Worm (Caenorhabditis elegans): ENCODE results near the gene C09G4.4.

The C09G4.4 gene

ce11 chrIV:8530042-8531027 is 17.6 kb downstream of the C09G4.4 start (continued):
- TF ChIP-seq ceh-79 (tag; optimal IDR thresholded peaks at IDR 0.05) (no peak), snpc-1.1 (tag; optimal IDR thresholded peaks at IDR 0.05; ENCODE audit: insufficient read depth) (no peak), madf-3 (GFP tag; IDR thresholded peaks at IDR 0.05) (no peak), ztf-26 (tag; optimal IDR thresholded peaks at IDR 0.05) (peak; percentile 78), F23B12.7 (tag; optimal IDR thresholded peaks at IDR 0.05; ENCODE audit: insufficient read depth) (no peak), ama-1 (optimal IDR thresholded peaks at IDR 0.05) (no peak), ama-1 (GFP tag; optimal IDR thresholded peaks at IDR 0.05) (no peak), hsf-1 (GFP tag; IDR thresholded peaks at IDR 0.05) (no peak), mxl-1 (tag; optimal IDR thresholded peaks at IDR 0.05) (no peak), hmg-1.2 (GFP tag; IDR thresholded peaks at IDR 0.05) (peak; percentile 62), F49E8.2 (tag; optimal IDR thresholded peaks at IDR 0.05; ENCODE audit: insufficient read depth) (no peak), sptf-2 (GFP tag; optimal IDR thresholded peaks at IDR 0.05) (no peak), repo-1 (tag; optimal IDR thresholded peaks at IDR 0.05) (no peak), dox-1 (GFP tag; IDR thresholded peaks at IDR 0.05) (peak; percentile 66), snpc-1.3 (tag; optimal IDR thresholded peaks at IDR 0.05; ENCODE audit: insufficient read depth) (no peak), let-526 (GFP tag; IDR thresholded peaks at IDR 0.05) (no peak), ceh-100 (GFP tag; IDR thresholded peaks at IDR 0.05) (no peak), xnd-1 (tag; optimal IDR thresholded peaks at IDR 0.05) (no peak), attf-3 (GFP tag; conservative IDR thresholded peaks at IDR 0.05) (no peak), egrh-3 (GFP tag; IDR thresholded peaks at IDR 0.05) (no peak), dpl-1 (GFP tag; optimal IDR thresholded peaks at IDR 0.05) (no peak), F57C9.4 (tag; optimal IDR thresholded peaks at IDR 0.05) (no peak), sea-2 (GFP tag; IDR thresholded peaks at IDR 0.05) (no peak), athp-1 (tag; optimal IDR thresholded peaks at IDR 0.05) (no peak), efl-1 (GFP tag; optimal IDR thresholded peaks at IDR 0.05) (no peak), nfya-1 (tag; optimal IDR thresholded peaks at IDR 0.05; ENCODE audit: borderline replicate concordance, insufficient read depth) (no peak), attf-5 (GFP tag; optimal IDR thresholded peaks at IDR 0.05) (peak; percentile 20), lin-54 (GFP tag; optimal IDR thresholded peaks at IDR 0.05) (peak; percentile 5), cebp-1 (GFP tag; IDR thresholded peaks at IDR 0.05) (no peak), cebp-1 (tag; optimal IDR thresholded peaks at IDR 0.05) (peak; percentile 62), B0019.2 (GFP tag; conservative IDR thresholded peaks at IDR 0.05) (no peak), bed-2 (GFP tag; IDR thresholded peaks at IDR 0.05) (no peak), ekl-4 (GFP tag; IDR thresholded peaks at IDR 0.05) (no peak), snpc-3.4 (tag; optimal IDR thresholded peaks at IDR 0.05) (no peak)

- TF ChIP-seq let-607 (tag; optimal IDR thresholded peaks at IDR 0.05) (peak in 1 of 2 experiments; percentile 7), F33H1.4 (GFP tag; IDR thresholded peaks at IDR 0.05) (no peak), hsf-1 (GFP tag; IDR thresholded peaks at IDR 0.05) (no peak), dox-1 (GFP tag; IDR thresholded peaks at IDR 0.05) (0 out of 2 replicates have a peak, but pooled peaks have one; percentile 24), nhr-80 (tag; optimal IDR thresholded peaks at IDR 0.05) (peak; percentile 78), snpc-1.3 (tag; optimal IDR thresholded peaks at IDR 0.05; ENCODE audit: insufficient read depth) (no peak), atf-7 (tag; optimal IDR thresholded peaks at IDR 0.05) (peak; percentile 40), nhr-179 (tag; optimal IDR thresholded peaks at IDR 0.05) (no peak)
Observed at ce11 chrIV:8532024-8532423, 19.2 kb downstream of the C09G4.4 start.
